Fruit fly (Drosophila melanogaster) whole organism, prepupa: ENCODE results near the gene nxf2.

Source experiments
- CG10669 ChIP-seq: fragments of 200-800 bp; sonication (Bioruptor generic); optimal IDR thresholded peaks from 3 replicates; lab custom pipeline; 2018; ENCODE audit warnings: missing biosample characterization, mild to moderate bottlenecking, missing genetic modification characterization, moderate library complexity
- CG11294 ChIP-seq: fragments of 200-800 bp; sonication (Bioruptor generic); IDR thresholded peaks from 2 replicates; pipeline ENCODE4 v1.3.6; 2022; ENCODE audit warnings: missing biosample characterization, missing genetic modification characterization
- CG11902 ChIP-seq: fragments of 200-800 bp; sonication (Bioruptor generic); optimal IDR thresholded peaks from 3 replicates; lab custom pipeline; 2016; ENCODE audit warnings: missing biosample characterization, missing genetic modification characterization
- CG15336 ChIP-seq: fragments of 200-800 bp; sonication (Bioruptor generic); IDR thresholded peaks from 2 replicates; pipeline ENCODE4 v1.3.6; 2022; ENCODE audit warnings: missing biosample characterization, missing genetic modification characterization
- CG1621 ChIP-seq: fragments of 200-800 bp; sonication (Bioruptor generic); optimal IDR thresholded peaks from 3 replicates; lab custom pipeline; 2018; ENCODE audit warnings: missing biosample characterization, mild to moderate bottlenecking, missing genetic modification characterization
- CG16779 ChIP-seq: fragments of 200-800 bp; sonication (Bioruptor generic); optimal IDR thresholded peaks from 3 replicates; lab custom pipeline; 2017; ENCODE audit warnings: missing biosample characterization, mild to moderate bottlenecking, missing genetic modification characterization
- CG31627 ChIP-seq: fragments of 200-800 bp; sonication (Bioruptor generic); optimal IDR thresholded peaks from 3 replicates; lab custom pipeline; 2016; ENCODE audit warnings: missing biosample characterization, missing genetic modification characterization
- CG34406 ChIP-seq: fragments of 200-800 bp; sonication (Bioruptor generic); optimal IDR thresholded peaks from 3 replicates; lab custom pipeline; 2016; ENCODE audit warnings: missing biosample characterization, missing genetic modification characterization
- CG3919 ChIP-seq: fragments of 200-800 bp; sonication (Bioruptor generic); optimal IDR thresholded peaks from 3 replicates; lab custom pipeline; 2016; ENCODE audit warnings: missing biosample characterization, missing genetic modification characterization
- CG4318 ChIP-seq: fragments of 200-800 bp; sonication (Bioruptor generic); optimal IDR thresholded peaks from 3 replicates; lab custom pipeline; 2017; ENCODE audit warnings: missing biosample characterization, mild to moderate bottlenecking, missing genetic modification characterization
- CG6276 ChIP-seq: fragments of 200-800 bp; sonication (Bioruptor generic); optimal IDR thresholded peaks from 2 replicates; lab custom pipeline; 2017; ENCODE audit warnings: missing biosample characterization, mild to moderate bottlenecking, missing genetic modification characterization
- CG6792 ChIP-seq: fragments of 200-800 bp; sonication (Bioruptor generic); optimal IDR thresholded peaks from 3 replicates; lab custom pipeline; 2016; ENCODE audit warnings: missing biosample characterization, missing genetic modification characterization
- CG6854 ChIP-seq: fragments of 200-800 bp; sonication (Bioruptor generic); optimal IDR thresholded peaks from 2 replicates; lab custom pipeline; 2017; ENCODE audit warnings: missing biosample characterization, mild to moderate bottlenecking, missing genetic modification characterization
- CG7368 ChIP-seq: fragments of 200-800 bp; sonication (Bioruptor generic); optimal IDR thresholded peaks from 3 replicates; lab custom pipeline; 2016; ENCODE audit warnings: missing biosample characterization, missing genetic modification characterization
- CG8319 ChIP-seq: fragments of 200-800 bp; sonication (Bioruptor generic); optimal IDR thresholded peaks from 3 replicates; lab custom pipeline; 2016; ENCODE audit warnings: missing biosample characterization, missing genetic modification characterization
- CG9139 ChIP-seq: fragments of 200-800 bp; sonication (Bioruptor generic); optimal IDR thresholded peaks from 3 replicates; lab custom pipeline; 2017; ENCODE audit warnings: missing biosample characterization, mild to moderate bottlenecking, missing genetic modification characterization
- Eip78C ChIP-seq: fragments of 200-800 bp; sonication (Bioruptor generic); peaks from one replicate; lab custom pipeline; 2016; ENCODE audit warnings: missing biosample characterization, missing genetic modification characterization
- Ets96B ChIP-seq: fragments of 200-800 bp; optimal IDR thresholded peaks from 2 replicates; lab custom pipeline; 2019; ENCODE audit warnings: missing biosample characterization, mild to moderate bottlenecking, missing genetic modification characterization, moderate library complexity
- Gug ChIP-seq: fragments of 200-800 bp; sonication (Bioruptor generic); IDR thresholded peaks from 2 replicates; pipeline ENCODE4 v1.3.6; 2022; ENCODE audit warnings: missing biosample characterization, missing genetic modification characterization
- Hr38 ChIP-seq: sonication (Bioruptor generic); optimal IDR thresholded peaks from 2 replicates; lab custom pipeline; 2016; ENCODE audit warnings: missing biosample characterization, missing genetic modification characterization
- Lpt ChIP-seq: fragments of 200-800 bp; sonication (Bioruptor generic); optimal IDR thresholded peaks from 3 replicates; lab custom pipeline; 2016; ENCODE audit warnings: missing biosample characterization, missing genetic modification characterization
- Met ChIP-seq: fragments of 200-800 bp; sonication (Bioruptor generic); optimal IDR thresholded peaks from 3 replicates; lab custom pipeline; 2016; ENCODE audit warnings: missing biosample characterization, missing genetic modification characterization
- OdsH ChIP-seq: fragments of 200-800 bp; sonication (Bioruptor generic); optimal IDR thresholded peaks from 3 replicates; lab custom pipeline; 2016; ENCODE audit warnings: missing biosample characterization, missing genetic modification characterization
- Smox ChIP-seq: fragments of 200-800 bp; sonication (Bioruptor generic); optimal IDR thresholded peaks from 3 replicates; lab custom pipeline; 2016; ENCODE audit warnings: missing biosample characterization, missing genetic modification characterization
- Sox102F ChIP-seq: fragments of 200-800 bp; sonication (Bioruptor generic); optimal IDR thresholded peaks from 2 replicates; lab custom pipeline; 2016; ENCODE audit warnings: missing biosample characterization, mild to moderate bottlenecking, missing genetic modification characterization
- Sox14 ChIP-seq: fragments of 200-800 bp; sonication (Bioruptor generic); optimal IDR thresholded peaks from 3 replicates; lab custom pipeline; 2016; ENCODE audit warnings: missing biosample characterization, missing genetic modification characterization
- achi ChIP-seq: fragments of 200-800 bp; sonication (Bioruptor generic); optimal IDR thresholded peaks from 3 replicates; lab custom pipeline; 2016; ENCODE audit warnings: missing biosample characterization, missing genetic modification characterization
- acj6 ChIP-seq: fragments of 200-800 bp; sonication (Bioruptor generic); optimal IDR thresholded peaks from 3 replicates; lab custom pipeline; 2016; ENCODE audit warnings: missing biosample characterization, missing genetic modification characterization
- dac ChIP-seq: fragments of 200-800 bp; sonication (Bioruptor generic); optimal IDR thresholded peaks from 2 replicates; lab custom pipeline; 2017; ENCODE audit warnings: missing biosample characterization, mild to moderate bottlenecking, missing genetic modification characterization
- eg ChIP-seq: fragments of 200-800 bp; sonication (Bioruptor generic); IDR thresholded peaks from 3 replicates; pipeline ENCODE4 v1.3.6; 2022; ENCODE audit warnings: missing biosample characterization, missing genetic modification characterization
- esn ChIP-seq: fragments of 200-800 bp; sonication (Bioruptor generic); optimal IDR thresholded peaks from 2 replicates; lab custom pipeline; 2016; ENCODE audit warnings: missing biosample characterization, mild to moderate bottlenecking, missing genetic modification characterization, moderate library complexity
- fd59A ChIP-seq: fragments of 200-800 bp; sonication (Bioruptor generic); optimal IDR thresholded peaks from 2 replicates; lab custom pipeline; 2017; ENCODE audit warnings: missing biosample characterization, mild to moderate bottlenecking, missing genetic modification characterization, missing genetic modification reagents
- fkh ChIP-seq: fragments of 200-800 bp; sonication (Bioruptor generic); optimal IDR thresholded peaks from 3 replicates; lab custom pipeline; 2017; ENCODE audit warnings: missing biosample characterization, mild to moderate bottlenecking, missing genetic modification characterization, moderate library complexity
- lz ChIP-seq: fragments of 200-800 bp; sonication (Bioruptor generic); optimal IDR thresholded peaks from 3 replicates; lab custom pipeline; 2016; ENCODE audit warnings: missing biosample characterization, missing genetic modification characterization
- pdm3 ChIP-seq: fragments of 200-800 bp; sonication (Bioruptor generic); optimal IDR thresholded peaks from 3 replicates; lab custom pipeline; 2016; ENCODE audit warnings: missing biosample characterization, missing genetic modification characterization
- salr ChIP-seq, 2 experiments: fragments of 200-800 bp; sonication (Bioruptor generic); optimal IDR thresholded peaks; 3 replicates each; lab custom pipeline; 2016 to 2018; ENCODE audit warnings: missing biosample characterization in 2 of 2, missing genetic modification characterization in 2 of 2, mild to moderate bottlenecking in 1 of 2
- ss ChIP-seq, 2 experiments: fragments of 200-800 bp; sonication (Bioruptor generic); optimal IDR thresholded peaks; 2 replicates in 1 of 2; 3 replicates in 1 of 2; lab custom pipeline; 2017 to 2018; ENCODE audit warnings: mild to moderate bottlenecking in 2 of 2, missing biosample characterization in 2 of 2, missing genetic modification characterization in 2 of 2, moderate library complexity in 1 of 2
- svp ChIP-seq: fragments of 200-800 bp; sonication (Bioruptor generic); peaks from one replicate; lab custom pipeline; 2016; ENCODE audit warnings: missing biosample characterization, missing genetic modification characterization

Gene nxf2

dm6 chr3L:16556523-16556922, 23.6 kb downstream of the nxf2 start, which contains the start of gene CG4229:
TSS of gene CG4229 (plus strand) at chr3L:16556823.
- TF ChIP-seq eg (GFP tag; lab: Robert Waterston, UW) (no peak), CG10669 (GFP tag; lab: Kevin White, UChicago) (no peak), CG6854 (GFP tag; lab: Kevin White, UChicago) (no peak), CG34406 (GFP tag; lab: Kevin White, UChicago) (no peak), Ets96B (no peak), CG8319 (GFP tag; lab: Kevin White, UChicago) (no peak), Gug (no peak), lz (GFP tag; lab: Kevin White, UChicago) (no peak), pdm3 (GFP tag; lab: Kevin White, UChicago) (no peak), CG6792 (GFP tag; lab: Kevin White, UChicago) (no peak), CG11294 (GFP tag; lab: Robert Waterston, UW) (no peak), Sox102F (GFP tag; lab: Kevin White, UChicago) (no peak), CG11902 (GFP tag; lab: Kevin White, UChicago) (no peak), dac (GFP tag; lab: Kevin White, UChicago) (no peak), acj6 (GFP tag; lab: Kevin White, UChicago) (no peak), esn (no peak), fd59A (GFP tag; lab: Kevin White, UChicago) (no peak)
- TF ChIP-seq, all 60 proteins: peak for 0

DNA sequence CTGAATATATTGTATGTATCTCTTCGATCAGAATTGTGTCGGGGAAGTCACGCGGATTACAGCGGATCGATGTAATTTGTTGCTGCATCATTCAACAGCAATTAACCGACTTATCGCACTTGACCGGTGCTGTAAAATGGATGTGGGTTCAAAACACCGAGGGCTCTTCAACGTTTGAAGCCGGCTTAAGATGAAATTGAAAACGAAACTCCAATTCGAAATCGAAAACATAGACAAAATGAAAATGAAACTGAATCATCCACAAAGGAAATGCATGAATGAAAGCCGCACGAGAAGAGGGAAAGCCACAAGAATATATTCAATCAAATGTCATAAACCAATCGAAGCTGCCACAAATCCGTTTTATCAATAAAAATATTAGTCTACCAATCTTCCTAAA, 33.9 kb downstream of the nxf2 start:
- TF ChIP-seq lz (GFP tag; lab: Kevin White, UChicago) (no peak), CG31627 (GFP tag; lab: Kevin White, UChicago) (no peak), CG9139 (GFP tag; lab: Kevin White, UChicago) (no peak), OdsH (GFP tag; lab: Kevin White, UChicago) (no peak), Met (no peak), CG4318 (GFP tag; lab: Kevin White, UChicago) (no peak), eg (GFP tag; lab: Robert Waterston, UW) (no peak), Eip78C (no peak), CG11902 (GFP tag; lab: Kevin White, UChicago) (no peak), CG1621 (tag; lab: Kevin White, UChicago) (no peak), ss (GFP tag; optimal IDR thresholded peaks at IDR 0.05; lab: Kevin White, UChicago) (no peak)

dm6 chr3L:16545511-16545910, 34.6 kb downstream of the nxf2 start, which contains the start of gene CG13033:
TSS of gene CG13033 (minus strand) at chr3L:16545628.
- no peak for TF ChIP-seq CG31627 (GFP tag; lab: Kevin White, UChicago)

- TF ChIP-seq CG16779 (tag; lab: Kevin White, UChicago) (no peak), OdsH (GFP tag; lab: Kevin White, UChicago) (no peak), CG6854 (GFP tag; lab: Kevin White, UChicago) (no peak), CG7368 (GFP tag; lab: Kevin White, UChicago) (no peak), Lpt (no peak), svp (GFP tag; lab: Kevin White, UChicago) (no peak), Smox (GFP tag; lab: Kevin White, UChicago) (no peak), fkh (no peak), salr (GFP tag; optimal IDR thresholded peaks at IDR 0.05; lab: Kevin White, UChicago) (no peak), eg (GFP tag; lab: Robert Waterston, UW) (no peak), CG6276 (GFP tag; lab: Kevin White, UChicago) (no peak)
- TF ChIP-seq, all 60 proteins: peak for 0
These were observed 35.9 kb downstream of the nxf2 start for dm6 chr3L:16544220-16544619.

dm6 chr3L:16542998-16543624, 37.0 kb downstream of the nxf2 start, which contains the start of gene CG43373:
TSS of gene CG43373 (minus strand) at chr3L:16543370.
- TF ChIP-seq fd59A (GFP tag; lab: Kevin White, UChicago) (no peak), CG3919 (GFP tag; lab: Kevin White, UChicago) (no peak), lz (GFP tag; lab: Kevin White, UChicago) (no peak), Sox14 (GFP tag; lab: Kevin White, UChicago) (no peak), OdsH (GFP tag; lab: Kevin White, UChicago) (no peak), Smox (GFP tag; lab: Kevin White, UChicago) (no peak), Met (no peak), CG10669 (GFP tag; lab: Kevin White, UChicago) (no peak), CG6792 (GFP tag; lab: Kevin White, UChicago) (no peak), salr (GFP tag; optimal IDR thresholded peaks at IDR 0.05; lab: Kevin White, UChicago) (no peak), Hr38 (no peak), achi (GFP tag; lab: Kevin White, UChicago) (no peak), CG15336 (GFP tag; lab: Robert Waterston, UW) (no peak; the same call in 1 of the 2 replicates), CG16779 (tag; lab: Kevin White, UChicago) (no peak), Sox102F (GFP tag; lab: Kevin White, UChicago) (no peak), CG11294 (GFP tag; lab: Robert Waterston, UW) (no peak), acj6 (GFP tag; lab: Kevin White, UChicago) (no peak), CG6854 (GFP tag; lab: Kevin White, UChicago) (no peak)
- TF ChIP-seq, all 60 proteins: peak for 0
